ENCODE assay signal across 3 fruit fly cellular contexts in the genomic region with DNA sequence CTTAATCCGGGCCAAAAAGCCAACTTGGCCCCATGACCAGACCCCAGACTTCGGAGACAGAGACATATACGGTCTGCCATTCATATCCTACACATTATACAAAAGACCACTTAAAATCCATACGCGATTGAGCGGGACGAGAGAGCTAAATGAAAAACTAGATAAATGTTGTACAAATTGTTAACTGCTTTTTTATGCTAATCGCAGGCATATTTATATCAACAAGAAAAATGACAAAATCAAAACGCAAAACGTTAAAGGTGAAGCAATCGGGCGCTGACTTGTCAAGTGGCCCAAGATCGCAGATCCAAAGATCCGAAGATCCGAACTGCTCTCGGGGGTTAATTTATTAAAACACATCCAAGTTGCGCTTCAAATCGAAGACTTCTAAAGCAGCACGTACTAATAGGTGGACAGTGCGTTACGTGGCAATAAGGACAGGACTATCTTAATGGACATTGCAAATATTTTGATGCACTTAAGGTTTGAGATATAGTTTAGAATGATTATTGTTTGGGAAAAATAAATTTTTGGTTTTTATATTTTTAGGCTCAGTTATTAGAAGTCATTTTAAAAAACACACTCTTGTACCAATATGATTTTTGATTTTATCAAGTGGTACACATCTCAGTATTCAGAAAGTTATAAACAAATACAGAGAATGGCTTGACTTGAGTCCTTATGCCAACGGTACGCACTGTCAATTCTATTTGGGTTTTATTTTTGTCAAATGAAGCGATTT.
TF ChIP-seq lines count a peak whose summit lies in the region.

No protein-coding gene starts in this region.

- TF ChIP-seq CTCF in whole organism, embryonic (GFP tag; optimal IDR thresholded peaks at IDR 0.05; lab: Kevin White, UChicago) = no peak

TF ChIP-seq in whole organism, embryonic, 481 proteins besides CTCF, POLR2A, EP300 and RAD21 (continues in another document):
- TF ChIP-seq chif (GFP tag; optimal IDR thresholded peaks at IDR 0.05; lab: Kevin White, UChicago) (no peak), CG6272 (GFP tag; IDR thresholded peaks at IDR 0.05; lab: Robert Waterston, UW) (no peak), CG17359 (tag; optimal IDR thresholded peaks at IDR 0.05; lab: Kevin White, UChicago) (peak; percentile 13), sens (GFP tag; lab: Kevin White, UChicago) (peak; percentile 64), Nf-YC (tag; optimal IDR thresholded peaks at IDR 0.05; lab: Kevin White, UChicago) (peak; percentile 57), Hsf (GFP tag; optimal IDR thresholded peaks at IDR 0.05; lab: Kevin White, UChicago) (peak; percentile 47), stwl (tag; optimal IDR thresholded peaks at IDR 0.05; lab: Kevin White, UChicago) (no peak), CG7556 (GFP tag; optimal IDR thresholded peaks at IDR 0.05; lab: Kevin White, UChicago) (peak; percentile 49), hb (GFP tag; IDR thresholded peaks at IDR 0.05; lab: Robert Waterston, UW; ENCODE audit: partially characterized antibody) (no peak), CG10979 (tag; optimal IDR thresholded peaks at IDR 0.05; lab: Kevin White, UChicago) (peak; percentile 35), Med (GFP tag; lab: Kevin White, UChicago) (peak; percentile 81), scrt (GFP tag; optimal IDR thresholded peaks at IDR 0.05; lab: Kevin White, UChicago) (peak; percentile 58), crc (GFP tag; optimal IDR thresholded peaks at IDR 0.05; lab: Kevin White, UChicago) (peak; percentile 12), ranshi (GFP tag; IDR thresholded peaks at IDR 0.05; lab: Robert Waterston, UW) (0 out of 2 replicates have a peak, but pooled peaks have one; percentile 29), CG13624 (GFP tag; optimal IDR thresholded peaks at IDR 0.05; lab: Kevin White, UChicago) (peak; percentile 35), cato (GFP tag; optimal IDR thresholded peaks at IDR 0.05; lab: Kevin White, UChicago; ENCODE audit: borderline replicate concordance) (no peak), CG9609 (GFP tag; optimal IDR thresholded peaks at IDR 0.05; lab: Kevin White, UChicago) (no peak), CG2889 (GFP tag; IDR thresholded peaks at IDR 0.05; lab: Robert Waterston, UW) (no peak), Sox100B (GFP tag; optimal IDR thresholded peaks at IDR 0.05; lab: Kevin White, UChicago) (peak; percentile 53), CG7271 (tag; optimal IDR thresholded peaks at IDR 0.05; lab: Kevin White, UChicago) (no peak), CG15011 (GFP tag; optimal IDR thresholded peaks at IDR 0.05; lab: Kevin White, UChicago) (peak; percentile 29), exex (tag; optimal IDR thresholded peaks at IDR 0.05; lab: Kevin White, UChicago) (no peak), CG9932 (GFP tag; IDR thresholded peaks at IDR 0.05; lab: Robert Waterston, UW) (peak; percentile 62), CG9876 (GFP tag; optimal IDR thresholded peaks at IDR 0.05; lab: Kevin White, UChicago) (no peak), dmrt99B (tag; optimal IDR thresholded peaks at IDR 0.05; lab: Kevin White, UChicago) (peak; percentile 55), crol (GFP tag; IDR thresholded peaks at IDR 0.05; lab: Robert Waterston, UW) (no peak), Spps (tag; optimal IDR thresholded peaks at IDR 0.05; lab: Kevin White, UChicago) (no peak), maf-S (GFP tag; optimal IDR thresholded peaks at IDR 0.05; lab: Kevin White, UChicago) (peak; percentile 6)

TF ChIP-seq in whole organism, prepupa, 60 proteins besides CTCF, POLR2A, EP300 and RAD21:
- TF ChIP-seq Eip75B (GFP tag; optimal IDR thresholded peaks at IDR 0.05; lab: Kevin White, UChicago) = no peak
- peak; percentile 5 for TF ChIP-seq CG10669 (GFP tag; optimal IDR thresholded peaks at IDR 0.05; lab: Kevin White, UChicago)
- TF ChIP-seq eg (GFP tag; IDR thresholded peaks at IDR 0.05; lab: Robert Waterston, UW) = no peak
- peak; percentile 34 for TF ChIP-seq Ets96B (tag; optimal IDR thresholded peaks at IDR 0.05; lab: Kevin White, UChicago)
- TF ChIP-seq Eip78C (GFP tag; lab: Kevin White, UChicago) = peak; percentile 50
- TF ChIP-seq CG3032 (tag; optimal IDR thresholded peaks at IDR 0.05; lab: Kevin White, UChicago) = peak; percentile 22
- TF ChIP-seq spab (GFP tag; optimal IDR thresholded peaks at IDR 0.05; lab: Kevin White, UChicago) = peak; percentile 16

TF ChIP-seq in whole organism, pupa, 21 proteins besides CTCF, POLR2A, EP300 and RAD21:
- TF ChIP-seq CG34367 (tag; optimal IDR thresholded peaks at IDR 0.05; lab: Kevin White, UChicago) (peak; percentile 27), gl (tag; optimal IDR thresholded peaks at IDR 0.05; lab: Kevin White, UChicago) (no peak), Snoo (tag; optimal IDR thresholded peaks at IDR 0.05; lab: Kevin White, UChicago) (no peak), EcR (GFP tag; optimal IDR thresholded peaks at IDR 0.05; lab: Kevin White, UChicago) (peak; percentile 31), CG9948 (tag; optimal IDR thresholded peaks at IDR 0.05; lab: Kevin White, UChicago) (peak; percentile 42), CG15710 (tag; optimal IDR thresholded peaks at IDR 0.05; lab: Kevin White, UChicago) (peak; percentile 33), Pif1B (GFP tag; optimal IDR thresholded peaks at IDR 0.05; lab: Kevin White, UChicago) (no peak), CG12605 (GFP tag; IDR thresholded peaks at IDR 0.05; lab: Robert Waterston, UW) (no peak), CG4496 (GFP tag; IDR thresholded peaks at IDR 0.05; lab: Robert Waterston, UW) (no peak), CG8159 (tag; optimal IDR thresholded peaks at IDR 0.05; lab: Kevin White, UChicago) (peak; percentile 46), CG17806 (tag; optimal IDR thresholded peaks at IDR 0.05; lab: Kevin White, UChicago) (peak; percentile 30), CG14655 (GFP tag; optimal IDR thresholded peaks at IDR 0.05; lab: Kevin White, UChicago) (no peak)
TF ChIP-seq in whole organism, pupa: peak in this region for 6.

Comparison
In these comparisons a context has a peak if more than half of its experiments do, and no peak if none do; other contexts are left out.
1. Of the 7 proteins assayed by ChIP-seq in both whole organism, embryonic and whole organism, prepupa: peak only in whole organism, embryonic: Blimp-1 and CG6854; only in whole organism, prepupa: none; in both: none; in neither: 5.